Fruit fly (Drosophila melanogaster) whole organism, pupa: ENCODE data around the gene Cbl.

Experiments used
- CG10348 ChIP-seq: fragments of 200-800 bp; sonication (Bioruptor generic); IDR thresholded peaks from 2 replicates; pipeline ENCODE4 v1.3.6; 2022; ENCODE audit warnings: missing biosample characterization, missing genetic modification characterization
- CG12605 ChIP-seq: fragments of 200-800 bp; sonication (Bioruptor generic); IDR thresholded peaks from 2 replicates; pipeline ENCODE4 v1.3.6; 2022; ENCODE audit warnings: missing biosample characterization, missing genetic modification characterization
- CG13204 ChIP-seq: fragments of 200-800 bp; sonication (Bioruptor generic); optimal IDR thresholded peaks from 2 replicates; lab custom pipeline; 2018; ENCODE audit warnings: missing biosample characterization, mild to moderate bottlenecking, missing genetic modification characterization, moderate library complexity
- CG14655 ChIP-seq: fragments of 200-800 bp; sonication (Bioruptor generic); optimal IDR thresholded peaks from 3 replicates; lab custom pipeline; 2017; ENCODE audit warnings: mild to moderate bottlenecking, missing biosample characterization, missing genetic modification reagents, missing genetic modification characterization
- CG15710 ChIP-seq: fragments of 200-800 bp; sonication (Bioruptor generic); optimal IDR thresholded peaks from 2 replicates; lab custom pipeline; 2018; ENCODE audit warnings: missing biosample characterization, mild to moderate bottlenecking, missing genetic modification characterization, moderate library complexity
- CG17806 ChIP-seq: fragments of 200-800 bp; sonication (Bioruptor generic); optimal IDR thresholded peaks from 2 replicates; lab custom pipeline; 2018; ENCODE audit warnings: missing biosample characterization, mild to moderate bottlenecking, missing genetic modification characterization, moderate library complexity
- CG32121 ChIP-seq: fragments of 200-800 bp; sonication (Bioruptor generic); IDR thresholded peaks from 2 replicates; pipeline ENCODE4 v1.3.6; 2022; ENCODE audit warnings: missing biosample characterization, missing genetic modification characterization
- CG34367 ChIP-seq: fragments of 200-800 bp; sonication (Bioruptor generic); optimal IDR thresholded peaks from 2 replicates; lab custom pipeline; 2018; ENCODE audit warnings: missing biosample characterization, mild to moderate bottlenecking, missing genetic modification characterization
- CG4496 ChIP-seq: fragments of 200-800 bp; sonication (Bioruptor generic); IDR thresholded peaks from 3 replicates; pipeline ENCODE4 v1.3.6; 2022; ENCODE audit warnings: missing biosample characterization, missing genetic modification characterization
- CG8159 ChIP-seq: fragments of 200-800 bp; sonication (Bioruptor generic); optimal IDR thresholded peaks from 3 replicates; lab custom pipeline; 2018; ENCODE audit warnings: missing biosample characterization, mild to moderate bottlenecking, missing genetic modification characterization, moderate library complexity
- CG8301 ChIP-seq: fragments of 200-800 bp; sonication (Bioruptor generic); optimal IDR thresholded peaks from 2 replicates; lab custom pipeline; 2018; ENCODE audit warnings: missing biosample characterization, mild to moderate bottlenecking, missing genetic modification characterization
- CG9948 ChIP-seq: fragments of 200-800 bp; sonication (Bioruptor generic); optimal IDR thresholded peaks from 2 replicates; lab custom pipeline; 2018; ENCODE audit warnings: missing biosample characterization, mild to moderate bottlenecking, missing genetic modification characterization, moderate library complexity
- D1 ChIP-seq: fragments of 200-800 bp; sonication (Bioruptor generic); optimal IDR thresholded peaks from 2 replicates; lab custom pipeline; 2018; ENCODE audit warnings: missing biosample characterization, mild to moderate bottlenecking, missing genetic modification characterization, moderate library complexity
- EcR ChIP-seq: fragments of 200-800 bp; sonication (Bioruptor generic); optimal IDR thresholded peaks from 3 replicates; lab custom pipeline; 2019; ENCODE audit warnings: missing biosample characterization, missing genetic modification characterization, mild to moderate bottlenecking, moderate library complexity, missing genetic modification reagents
- Ets98B ChIP-seq: fragments of 200-800 bp; sonication (Bioruptor generic); IDR thresholded peaks from 2 replicates; pipeline ENCODE4 v1.3.6; 2022; ENCODE audit warnings: missing biosample characterization, missing genetic modification characterization
- Pif1A ChIP-seq: fragments of 200-800 bp; sonication (Bioruptor generic); optimal IDR thresholded peaks from 3 replicates; lab custom pipeline; 2016; ENCODE audit warnings: missing biosample characterization, missing genetic modification characterization
- Pif1B ChIP-seq: fragments of 200-800 bp; sonication (Bioruptor generic); optimal IDR thresholded peaks from 3 replicates; lab custom pipeline; 2016; ENCODE audit warnings: missing biosample characterization, missing genetic modification characterization
- Snoo ChIP-seq: fragments of 200-800 bp; sonication (Bioruptor generic); optimal IDR thresholded peaks from 3 replicates; lab custom pipeline; 2017; ENCODE audit warnings: missing biosample characterization, mild to moderate bottlenecking, missing genetic modification characterization, inconsistent platforms
- fd96Ca ChIP-seq: fragments of 200-800 bp; sonication (Bioruptor generic); IDR thresholded peaks from 3 replicates; pipeline ENCODE4 v1.3.6; 2022; ENCODE audit warnings: missing biosample characterization, missing genetic modification characterization
- gl ChIP-seq: fragments of 200-800 bp; sonication (Bioruptor generic); optimal IDR thresholded peaks from 2 replicates; lab custom pipeline; 2018; ENCODE audit warnings: missing biosample characterization, mild to moderate bottlenecking, missing genetic modification characterization
- rn ChIP-seq: fragments of 200-800 bp; sonication (Bioruptor generic); IDR thresholded peaks from 2 replicates; pipeline ENCODE4 v1.3.6; 2022; ENCODE audit warnings: missing biosample characterization, missing genetic modification characterization

Gene Cbl

DNA sequence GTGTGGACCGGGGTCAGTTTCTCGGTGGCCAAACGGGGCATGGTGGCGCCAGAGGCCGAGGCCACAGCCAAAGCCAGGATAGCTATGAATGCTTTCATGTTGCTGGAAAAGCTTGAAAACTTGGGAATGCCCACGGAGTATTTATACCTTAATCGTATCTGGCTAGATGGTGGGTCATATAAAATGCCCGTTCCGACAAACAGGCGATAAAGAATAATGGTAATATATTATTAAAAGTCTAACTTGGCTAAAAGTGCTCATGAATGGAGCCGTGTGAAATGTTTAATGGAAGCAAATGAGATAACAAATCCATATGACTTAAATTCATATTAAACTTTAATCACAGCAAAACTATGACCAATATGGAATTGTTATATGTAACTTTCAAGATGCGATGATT is 31.2 kb upstream of the Cbl start, which contains the start of gene Jon66Cii:
Jon66Cii (minus strand) TSS at position 101 of the 400 bp plus-strand sequence.
- TF ChIP-seq CG32121 (GFP tag; lab: Robert Waterston, UW) (no peak), D1 (tag; lab: Kevin White, UChicago) (no peak), Pif1A (no peak), CG15710 (tag; lab: Kevin White, UChicago) (no peak), CG34367 (tag; lab: Kevin White, UChicago) (no peak), CG10348 (GFP tag; lab: Robert Waterston, UW) (no peak), fd96Ca (no peak), CG13204 (GFP tag; lab: Kevin White, UChicago) (no peak), CG12605 (no peak), EcR (no peak), CG9948 (tag; lab: Kevin White, UChicago) (no peak), Pif1B (GFP tag; lab: Kevin White, UChicago) (no peak), Ets98B (no peak), CG17806 (tag; lab: Kevin White, UChicago) (no peak), CG8301 (no peak)
- TF ChIP-seq, all 21 proteins: peak for 0

DNA sequence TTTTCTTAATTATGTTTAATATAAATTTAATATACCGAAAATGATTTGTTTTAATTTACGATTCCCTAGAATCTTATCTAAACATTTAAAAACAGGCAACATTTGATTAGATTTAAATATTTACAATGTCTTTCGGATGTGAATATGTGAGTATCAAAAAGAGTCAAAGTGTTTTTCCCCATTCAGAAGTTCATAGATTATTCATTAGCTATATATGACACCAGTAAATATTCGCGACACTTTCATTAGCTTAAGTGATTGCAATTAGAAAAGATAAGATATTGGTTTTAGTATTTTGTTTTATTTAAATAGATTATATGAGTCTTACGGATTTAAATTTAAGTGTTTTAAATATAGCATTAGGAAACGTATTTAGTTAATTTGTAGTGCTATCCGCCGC is 30.6 kb upstream of the Cbl start:
- TF ChIP-seq CG8301, result no peak
- no peak for TF ChIP-seq CG17806 (tag; lab: Kevin White, UChicago)
- no peak for TF ChIP-seq rn (GFP tag; lab: Robert Waterston, UW)
- TF ChIP-seq Snoo, result no peak

DNA sequence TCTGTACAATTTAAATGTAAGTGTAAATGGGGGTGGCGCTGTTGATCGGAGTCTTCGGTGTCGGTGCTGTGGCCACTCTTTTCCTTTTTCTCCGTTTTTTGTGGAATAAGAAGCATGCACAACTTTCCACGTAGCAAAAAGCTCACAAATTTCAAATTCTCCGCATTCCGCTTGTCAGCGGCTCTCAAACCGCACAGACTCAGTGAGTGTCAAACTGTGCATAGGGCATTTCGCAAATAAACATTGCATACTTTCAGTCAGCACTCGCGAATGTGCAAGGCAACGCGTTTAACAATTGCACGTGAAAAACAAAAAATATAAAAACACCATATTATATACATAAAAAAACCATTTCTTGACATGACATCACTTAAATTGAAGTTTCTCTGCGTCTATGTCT is 29.8 kb upstream of the Cbl start:
- TF ChIP-seq CG34367 (tag; lab: Kevin White, UChicago) (no peak), CG13204 (GFP tag; lab: Kevin White, UChicago) (no peak), gl (no peak), Snoo (no peak), Pif1A (no peak), CG15710 (tag; lab: Kevin White, UChicago) (no peak), CG17806 (tag; lab: Kevin White, UChicago) (no peak), D1 (tag; lab: Kevin White, UChicago) (peak; percentile 79), Pif1B (GFP tag; lab: Kevin White, UChicago) (no peak), CG10348 (GFP tag; lab: Robert Waterston, UW) (no peak), CG32121 (GFP tag; lab: Robert Waterston, UW) (0 out of 2 replicates have a peak, but pooled peaks have one; percentile 15), rn (GFP tag; lab: Robert Waterston, UW) (no peak), Ets98B (peak; percentile 27; the same call in 1 of the 2 replicates)

DNA sequence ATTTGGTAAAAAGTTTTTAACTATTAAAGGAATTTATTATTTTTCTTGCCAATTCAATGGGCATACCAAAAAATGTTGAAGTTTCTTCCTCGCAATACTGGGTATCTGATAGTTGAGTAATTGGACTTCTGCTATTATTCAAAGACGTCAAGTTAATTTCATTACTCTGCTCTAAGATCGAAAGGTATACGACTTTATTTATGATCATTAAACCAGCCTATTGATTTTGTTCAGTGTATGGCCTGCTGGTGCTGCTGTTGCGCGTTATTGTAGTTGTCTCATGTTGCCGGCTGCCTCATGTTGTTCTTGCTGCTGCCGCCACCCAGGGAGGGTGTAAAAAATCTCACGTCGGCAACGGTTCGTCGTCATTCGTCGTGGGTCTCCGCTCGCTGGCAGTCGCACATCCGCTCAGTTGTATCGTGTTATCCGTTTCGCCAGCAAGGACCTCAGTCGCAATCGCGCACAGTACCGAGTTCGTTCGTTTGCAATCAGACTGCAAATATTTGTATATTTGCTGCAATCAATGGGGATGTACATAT is 29.1 kb upstream of the Cbl start, which contains the start of gene CG7120:
CG7120 (plus strand) TSS at position 371 of the 539 bp plus-strand sequence.
- TF ChIP-seq D1 (tag; lab: Kevin White, UChicago) (no peak), rn (GFP tag; lab: Robert Waterston, UW) (no peak), CG15710 (tag; lab: Kevin White, UChicago) (no peak), Ets98B (0 out of 2 replicates have a peak, but pooled peaks have one; percentile 5), Pif1A (peak; percentile 32), CG13204 (GFP tag; lab: Kevin White, UChicago) (no peak), CG9948 (tag; lab: Kevin White, UChicago) (peak; percentile 31), gl (no peak), Pif1B (GFP tag; lab: Kevin White, UChicago) (peak; percentile 32), CG10348 (GFP tag; lab: Robert Waterston, UW) (no peak), CG34367 (tag; lab: Kevin White, UChicago) (peak; percentile 26), CG14655 (peak; percentile 64), CG12605 (no peak; the same call in 1 of the 2 replicates), Snoo (no peak), CG4496 (GFP tag; lab: Robert Waterston, UW) (peak; percentile 29; the same call in 1 of the 3 replicates), CG8301 (peak; percentile 60), CG17806 (tag; lab: Kevin White, UChicago) (no peak), EcR (no peak), fd96Ca (peak; percentile 43; the same call in 1 of the 3 replicates), CG8159 (tag; lab: Kevin White, UChicago) (peak; percentile 53), CG32121 (GFP tag; lab: Robert Waterston, UW) (no peak)

DNA sequence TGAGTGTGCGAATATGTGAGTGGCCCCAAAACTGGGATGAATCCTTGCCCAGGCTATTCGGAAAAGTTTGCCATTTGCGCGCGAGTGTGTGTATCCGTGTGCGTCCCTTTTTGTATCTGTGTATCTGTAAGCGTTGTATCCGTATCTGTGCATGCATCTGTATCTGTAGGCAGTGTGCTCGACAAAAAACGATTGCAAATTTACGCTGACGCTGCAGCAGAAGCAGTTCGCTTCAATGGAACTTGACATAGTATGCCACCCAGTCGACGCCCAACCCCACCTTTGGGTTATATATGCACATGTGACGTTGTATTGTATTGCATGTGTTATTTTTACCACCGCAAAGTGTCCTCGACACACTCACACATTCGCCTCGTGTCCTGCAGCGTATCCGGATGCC is 28.6 kb upstream of the Cbl start:
- TF ChIP-seq CG14655, result no peak
- no peak for TF ChIP-seq gl
- no peak for TF ChIP-seq CG8301
- TF ChIP-seq CG8159 (tag; lab: Kevin White, UChicago), result no peak
- TF ChIP-seq fd96Ca, result no peak
- TF ChIP-seq Pif1A, result no peak
- no peak for TF ChIP-seq CG4496 (GFP tag; lab: Robert Waterston, UW)
- no peak for TF ChIP-seq CG34367 (tag; lab: Kevin White, UChicago)
- TF ChIP-seq CG32121 (GFP tag; lab: Robert Waterston, UW), result no peak
- TF ChIP-seq D1 (tag; lab: Kevin White, UChicago), result no peak
- TF ChIP-seq CG13204 (GFP tag; lab: Kevin White, UChicago), result no peak
- TF ChIP-seq Snoo, result no peak
- TF ChIP-seq Ets98B, result no peak
- no peak for TF ChIP-seq EcR
- no peak for TF ChIP-seq rn (GFP tag; lab: Robert Waterston, UW)
- no peak for TF ChIP-seq CG10348 (GFP tag; lab: Robert Waterston, UW)
- TF ChIP-seq CG15710 (tag; lab: Kevin White, UChicago), result no peak
- no peak for TF ChIP-seq Pif1B (GFP tag; lab: Kevin White, UChicago)
